Fruit fly (Drosophila melanogaster) whole organism, prepupa: ENCODE data around the gene Ogdh.

ENCODE experiments used
- Blimp-1 ChIP-seq: fragments of 200-800 bp; sonication (Bioruptor generic); optimal IDR thresholded peaks from 3 replicates; lab custom pipeline; 2017; ENCODE audit warnings: missing biosample characterization, missing genetic modification characterization, mild to moderate bottlenecking, moderate library complexity, missing genetic modification reagents
- CG10631 ChIP-seq: fragments of 200-800 bp; sonication (Bioruptor generic); optimal IDR thresholded peaks from 2 replicates; lab custom pipeline; 2016; ENCODE audit warnings: missing biosample characterization, missing genetic modification characterization
- CG10669 ChIP-seq: fragments of 200-800 bp; sonication (Bioruptor generic); optimal IDR thresholded peaks from 3 replicates; lab custom pipeline; 2018; ENCODE audit warnings: missing biosample characterization, mild to moderate bottlenecking, missing genetic modification characterization, moderate library complexity
- CG11294 ChIP-seq: fragments of 200-800 bp; sonication (Bioruptor generic); IDR thresholded peaks from 2 replicates; pipeline ENCODE4 v1.3.6; 2022; ENCODE audit warnings: missing biosample characterization, missing genetic modification characterization
- CG11762 ChIP-seq: fragments of 200-800 bp; sonication (Bioruptor generic); optimal IDR thresholded peaks from 3 replicates; lab custom pipeline; 2016; ENCODE audit warnings: missing biosample characterization, missing genetic modification characterization; ENCODE audit not compliant: insufficient read depth
- CG11902 ChIP-seq: fragments of 200-800 bp; sonication (Bioruptor generic); optimal IDR thresholded peaks from 3 replicates; lab custom pipeline; 2016; ENCODE audit warnings: missing biosample characterization, missing genetic modification characterization
- CG15336 ChIP-seq: fragments of 200-800 bp; sonication (Bioruptor generic); IDR thresholded peaks from 2 replicates; pipeline ENCODE4 v1.3.6; 2022; ENCODE audit warnings: missing biosample characterization, missing genetic modification characterization
- CG1621 ChIP-seq: fragments of 200-800 bp; sonication (Bioruptor generic); optimal IDR thresholded peaks from 3 replicates; lab custom pipeline; 2018; ENCODE audit warnings: missing biosample characterization, mild to moderate bottlenecking, missing genetic modification characterization
- CG16779 ChIP-seq: fragments of 200-800 bp; sonication (Bioruptor generic); optimal IDR thresholded peaks from 3 replicates; lab custom pipeline; 2017; ENCODE audit warnings: missing biosample characterization, mild to moderate bottlenecking, missing genetic modification characterization
- CG3032 ChIP-seq: fragments of 200-800 bp; optimal IDR thresholded peaks from 2 replicates; lab custom pipeline; 2019; ENCODE audit warnings: missing biosample characterization, mild to moderate bottlenecking, missing genetic modification characterization, moderate library complexity
- CG31627 ChIP-seq: fragments of 200-800 bp; sonication (Bioruptor generic); optimal IDR thresholded peaks from 3 replicates; lab custom pipeline; 2016; ENCODE audit warnings: missing biosample characterization, missing genetic modification characterization
- CG32006 ChIP-seq: fragments of 200-800 bp; sonication (Bioruptor generic); optimal IDR thresholded peaks from 3 replicates; lab custom pipeline; 2017; ENCODE audit warnings: missing biosample characterization, mild to moderate bottlenecking, missing genetic modification characterization
- CG34406 ChIP-seq: fragments of 200-800 bp; sonication (Bioruptor generic); optimal IDR thresholded peaks from 3 replicates; lab custom pipeline; 2016; ENCODE audit warnings: missing biosample characterization, missing genetic modification characterization
- CG3919 ChIP-seq: fragments of 200-800 bp; sonication (Bioruptor generic); optimal IDR thresholded peaks from 3 replicates; lab custom pipeline; 2016; ENCODE audit warnings: missing biosample characterization, missing genetic modification characterization
- CG4318 ChIP-seq: fragments of 200-800 bp; sonication (Bioruptor generic); optimal IDR thresholded peaks from 3 replicates; lab custom pipeline; 2017; ENCODE audit warnings: missing biosample characterization, mild to moderate bottlenecking, missing genetic modification characterization
- CG6163 ChIP-seq: fragments of 200-800 bp; sonication (Bioruptor generic); IDR thresholded peaks from 3 replicates; pipeline ENCODE4 v1.3.6; 2022; ENCODE audit warnings: missing biosample characterization, missing genetic modification characterization
- CG6276 ChIP-seq: fragments of 200-800 bp; sonication (Bioruptor generic); optimal IDR thresholded peaks from 2 replicates; lab custom pipeline; 2017; ENCODE audit warnings: missing biosample characterization, mild to moderate bottlenecking, missing genetic modification characterization
- CG6792 ChIP-seq: fragments of 200-800 bp; sonication (Bioruptor generic); optimal IDR thresholded peaks from 3 replicates; lab custom pipeline; 2016; ENCODE audit warnings: missing biosample characterization, missing genetic modification characterization
- CG6854 ChIP-seq: fragments of 200-800 bp; sonication (Bioruptor generic); optimal IDR thresholded peaks from 2 replicates; lab custom pipeline; 2017; ENCODE audit warnings: missing biosample characterization, mild to moderate bottlenecking, missing genetic modification characterization
- CG7368 ChIP-seq: fragments of 200-800 bp; sonication (Bioruptor generic); optimal IDR thresholded peaks from 3 replicates; lab custom pipeline; 2016; ENCODE audit warnings: missing biosample characterization, missing genetic modification characterization
- CG8119 ChIP-seq: fragments of 200-800 bp; sonication (Bioruptor generic); IDR thresholded peaks from 3 replicates; pipeline ENCODE4 v1.3.6; 2022; ENCODE audit warnings: missing biosample characterization, missing genetic modification characterization
- CG8319 ChIP-seq: fragments of 200-800 bp; sonication (Bioruptor generic); optimal IDR thresholded peaks from 3 replicates; lab custom pipeline; 2016; ENCODE audit warnings: missing biosample characterization, missing genetic modification characterization
- CG8632 ChIP-seq: fragments of 200-800 bp; sonication (Bioruptor generic); optimal IDR thresholded peaks from 3 replicates; lab custom pipeline; 2016; ENCODE audit warnings: missing biosample characterization, missing genetic modification characterization
- CG9139 ChIP-seq: fragments of 200-800 bp; sonication (Bioruptor generic); optimal IDR thresholded peaks from 3 replicates; lab custom pipeline; 2017; ENCODE audit warnings: missing biosample characterization, mild to moderate bottlenecking, missing genetic modification characterization
- Eip75B ChIP-seq: fragments of 200-800 bp; sonication (Bioruptor generic); optimal IDR thresholded peaks from 3 replicates; lab custom pipeline; 2016; ENCODE audit warnings: missing biosample characterization, missing genetic modification characterization
- Eip78C ChIP-seq: fragments of 200-800 bp; sonication (Bioruptor generic); peaks from one replicate; lab custom pipeline; 2016; ENCODE audit warnings: missing biosample characterization, missing genetic modification characterization
- Ets21C ChIP-seq: fragments of 200-800 bp; sonication (Bioruptor generic); optimal IDR thresholded peaks from 3 replicates; lab custom pipeline; 2016; ENCODE audit warnings: missing biosample characterization, missing genetic modification characterization
- Ets96B ChIP-seq: fragments of 200-800 bp; optimal IDR thresholded peaks from 2 replicates; lab custom pipeline; 2019; ENCODE audit warnings: missing biosample characterization, mild to moderate bottlenecking, missing genetic modification characterization, moderate library complexity
- Gug ChIP-seq: fragments of 200-800 bp; sonication (Bioruptor generic); IDR thresholded peaks from 2 replicates; pipeline ENCODE4 v1.3.6; 2022; ENCODE audit warnings: missing biosample characterization, missing genetic modification characterization
- Hr39 ChIP-seq: fragments of 200-800 bp; sonication (Bioruptor generic); optimal IDR thresholded peaks from 2 replicates; lab custom pipeline; 2016; ENCODE audit warnings: missing biosample characterization, missing genetic modification characterization
- Met ChIP-seq: fragments of 200-800 bp; sonication (Bioruptor generic); optimal IDR thresholded peaks from 3 replicates; lab custom pipeline; 2016; ENCODE audit warnings: missing biosample characterization, missing genetic modification characterization
- Sox102F ChIP-seq: fragments of 200-800 bp; sonication (Bioruptor generic); optimal IDR thresholded peaks from 2 replicates; lab custom pipeline; 2016; ENCODE audit warnings: missing biosample characterization, mild to moderate bottlenecking, missing genetic modification characterization
- Sox14 ChIP-seq: fragments of 200-800 bp; sonication (Bioruptor generic); optimal IDR thresholded peaks from 3 replicates; lab custom pipeline; 2016; ENCODE audit warnings: missing biosample characterization, missing genetic modification characterization
- Sox15 ChIP-seq: fragments of 200-800 bp; sonication (Bioruptor generic); optimal IDR thresholded peaks from 3 replicates; lab custom pipeline; 2016; ENCODE audit warnings: missing biosample characterization, missing genetic modification characterization
- achi ChIP-seq: fragments of 200-800 bp; sonication (Bioruptor generic); optimal IDR thresholded peaks from 3 replicates; lab custom pipeline; 2016; ENCODE audit warnings: missing biosample characterization, missing genetic modification characterization
- acj6 ChIP-seq: fragments of 200-800 bp; sonication (Bioruptor generic); optimal IDR thresholded peaks from 3 replicates; lab custom pipeline; 2016; ENCODE audit warnings: missing biosample characterization, missing genetic modification characterization
- cyc ChIP-seq: fragments of 200-800 bp; sonication (Bioruptor generic); optimal IDR thresholded peaks from 3 replicates; lab custom pipeline; 2016; ENCODE audit warnings: missing biosample characterization, missing genetic modification characterization
- dac ChIP-seq: fragments of 200-800 bp; sonication (Bioruptor generic); optimal IDR thresholded peaks from 2 replicates; lab custom pipeline; 2017; ENCODE audit warnings: missing biosample characterization, mild to moderate bottlenecking, missing genetic modification characterization
- dsx ChIP-seq: fragments of 200-800 bp; optimal IDR thresholded peaks from 3 replicates; lab custom pipeline; 2019; ENCODE audit warnings: missing biosample characterization, mild to moderate bottlenecking, missing genetic modification characterization, moderate library complexity; ENCODE audit not compliant: poor library complexity, severe bottlenecking
- esn ChIP-seq: fragments of 200-800 bp; sonication (Bioruptor generic); optimal IDR thresholded peaks from 2 replicates; lab custom pipeline; 2016; ENCODE audit warnings: missing biosample characterization, mild to moderate bottlenecking, missing genetic modification characterization, moderate library complexity
- fd59A ChIP-seq: fragments of 200-800 bp; sonication (Bioruptor generic); optimal IDR thresholded peaks from 2 replicates; lab custom pipeline; 2017; ENCODE audit warnings: missing biosample characterization, mild to moderate bottlenecking, missing genetic modification characterization, missing genetic modification reagents
- fd85E ChIP-seq: fragments of 200-800 bp; sonication (Bioruptor generic); optimal IDR thresholded peaks from 3 replicates; lab custom pipeline; 2016; ENCODE audit warnings: missing biosample characterization, missing genetic modification characterization
- fkh ChIP-seq: fragments of 200-800 bp; sonication (Bioruptor generic); optimal IDR thresholded peaks from 3 replicates; lab custom pipeline; 2017; ENCODE audit warnings: missing biosample characterization, mild to moderate bottlenecking, missing genetic modification characterization, moderate library complexity
- lz ChIP-seq: fragments of 200-800 bp; sonication (Bioruptor generic); optimal IDR thresholded peaks from 3 replicates; lab custom pipeline; 2016; ENCODE audit warnings: missing biosample characterization, missing genetic modification characterization
- net ChIP-seq: fragments of 200-800 bp; sonication (Bioruptor generic); optimal IDR thresholded peaks from 3 replicates; lab custom pipeline; 2016; ENCODE audit warnings: missing biosample characterization, missing genetic modification characterization
- pdm3 ChIP-seq: fragments of 200-800 bp; sonication (Bioruptor generic); optimal IDR thresholded peaks from 3 replicates; lab custom pipeline; 2016; ENCODE audit warnings: missing biosample characterization, missing genetic modification characterization
- salr ChIP-seq, 2 experiments: fragments of 200-800 bp; sonication (Bioruptor generic); optimal IDR thresholded peaks; 3 replicates each; lab custom pipeline; 2016 to 2018; ENCODE audit warnings: missing biosample characterization in 2 of 2, missing genetic modification characterization in 2 of 2, mild to moderate bottlenecking in 1 of 2
- spab ChIP-seq: fragments of 200-800 bp; sonication (Bioruptor generic); optimal IDR thresholded peaks from 2 replicates; lab custom pipeline; 2017; ENCODE audit warnings: missing biosample characterization, mild to moderate bottlenecking, missing genetic modification characterization, missing genetic modification reagents
- ss ChIP-seq, 2 experiments: fragments of 200-800 bp; sonication (Bioruptor generic); optimal IDR thresholded peaks; 2 replicates in 1 of 2; 3 replicates in 1 of 2; lab custom pipeline; 2017 to 2018; ENCODE audit warnings: mild to moderate bottlenecking in 2 of 2, missing biosample characterization in 2 of 2, missing genetic modification characterization in 2 of 2, moderate library complexity in 1 of 2
- svp ChIP-seq: fragments of 200-800 bp; sonication (Bioruptor generic); peaks from one replicate; lab custom pipeline; 2016; ENCODE audit warnings: missing biosample characterization, missing genetic modification characterization
- topi ChIP-seq: fragments of 200-800 bp; sonication (Bioruptor generic); optimal IDR thresholded peaks from 3 replicates; lab custom pipeline; 2016; ENCODE audit warnings: missing biosample characterization, missing genetic modification characterization
- vri ChIP-seq: fragments of 200-800 bp; sonication (Bioruptor generic); optimal IDR thresholded peaks from 3 replicates; lab custom pipeline; 2016; ENCODE audit warnings: missing biosample characterization, mild to moderate bottlenecking, missing genetic modification characterization

Ogdh gene

DNA sequence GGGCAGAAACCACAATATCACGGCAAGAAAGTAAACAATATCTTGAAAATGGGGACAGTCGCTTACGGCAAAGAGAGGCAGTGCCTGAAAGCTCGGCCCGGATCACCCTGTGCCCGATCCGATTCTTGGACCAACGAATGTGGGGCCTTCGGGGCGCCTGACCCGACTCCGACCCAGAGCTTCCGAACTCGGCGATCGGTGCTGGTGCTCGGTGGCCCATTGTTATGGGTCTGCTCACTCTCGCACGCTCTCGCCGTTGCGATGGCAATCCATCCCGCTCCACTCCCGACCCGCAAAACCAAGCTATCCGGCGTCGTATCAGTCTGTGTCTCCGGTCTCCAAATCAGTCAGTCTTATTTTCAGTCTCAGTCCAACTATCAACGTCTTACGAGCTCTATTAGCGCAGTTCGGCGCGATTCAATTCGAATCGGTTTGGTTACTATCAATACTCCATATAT lies 15.1 kb downstream of the Ogdh start, which contains the start of gene Exn:
Exn (plus strand) TSS at position 362 of the 458 bp plus-strand sequence.
- TF ChIP-seq CG10669 (GFP tag; lab: Kevin White, UChicago) (no peak), CG15336 (GFP tag; lab: Robert Waterston, UW) (peak; percentile 35; the same call in 1 of the 2 replicates), CG8119 (GFP tag; lab: Robert Waterston, UW) (peak; percentile 42; the same call in 1 of the 3 replicates), CG16779 (no peak), Hr39 (GFP tag; lab: Kevin White, UChicago) (no peak), fkh (GFP tag; lab: Kevin White, UChicago) (peak; percentile 78), svp (GFP tag; lab: Kevin White, UChicago) (peak; percentile 99), CG6792 (GFP tag; lab: Kevin White, UChicago) (peak; percentile 61), Sox102F (GFP tag; lab: Kevin White, UChicago) (no peak), CG11902 (no peak), CG7368 (GFP tag; lab: Kevin White, UChicago) (peak; percentile 55), dsx (GFP tag; lab: Kevin White, UChicago) (peak; percentile 16), CG6854 (GFP tag; lab: Kevin White, UChicago) (peak; percentile 66), vri (GFP tag; lab: Kevin White, UChicago) (peak; percentile 59), CG8319 (GFP tag; lab: Kevin White, UChicago) (peak; percentile 13), Ets96B (tag; lab: Kevin White, UChicago) (no peak), topi (no peak), esn (GFP tag; lab: Kevin White, UChicago) (peak; percentile 45), pdm3 (no peak), CG32006 (GFP tag; lab: Kevin White, UChicago) (no peak), CG10631 (GFP tag; lab: Kevin White, UChicago) (no peak), Met (GFP tag; lab: Kevin White, UChicago) (no peak), CG4318 (no peak), net (GFP tag; lab: Kevin White, UChicago) (peak; percentile 58), CG11762 (peak; percentile 17), fd59A (GFP tag; lab: Kevin White, UChicago) (no peak), salr (GFP tag; optimal IDR thresholded peaks at IDR 0.05; lab: Kevin White, UChicago) (no peak), cyc (GFP tag; lab: Kevin White, UChicago) (no peak), acj6 (GFP tag; lab: Kevin White, UChicago) (no peak), CG6276 (GFP tag; lab: Kevin White, UChicago) (no peak), dac (GFP tag; lab: Kevin White, UChicago) (no peak), CG3919 (no peak), Ets21C (GFP tag; lab: Kevin White, UChicago) (no peak), CG6163 (peak; percentile 71; the same call in 2 of the 3 replicates), CG1621 (tag; lab: Kevin White, UChicago) (peak; percentile 96), CG11294 (GFP tag; lab: Robert Waterston, UW) (no peak), Eip78C (GFP tag; lab: Kevin White, UChicago) (peak; percentile 85), CG9139 (no peak), CG3032 (tag; lab: Kevin White, UChicago) (no peak), achi (GFP tag; lab: Kevin White, UChicago) (no peak), lz (GFP tag; lab: Kevin White, UChicago) (no peak), Gug (no peak), Sox14 (GFP tag; lab: Kevin White, UChicago) (no peak), CG31627 (no peak), fd85E (no peak), Blimp-1 (no peak), CG34406 (GFP tag; lab: Kevin White, UChicago) (no peak), spab (GFP tag; lab: Kevin White, UChicago) (no peak), CG8632 (GFP tag; lab: Kevin White, UChicago) (peak; percentile 35), Eip75B (GFP tag; lab: Kevin White, UChicago) (no peak), Sox15 (GFP tag; lab: Kevin White, UChicago) (no peak), ss (GFP tag; optimal IDR thresholded peaks at IDR 0.05; lab: Kevin White, UChicago) (no peak)
